Worm (Caenorhabditis elegans) whole organism, L4 larva: ENCODE measurements around the gene snt-7.

ENCODE experiments used
- D1046.2 ChIP-seq: fragments of 200-800 bp; sonication (Bioruptor generic); IDR thresholded peaks from 2 replicates; pipeline ENCODE4 v1.3.6; 2022; ENCODE audit warnings: missing genetic modification characterization, missing compliant biosample characterization
- F10B5.3 ChIP-seq: sonication (generic microtip); optimal IDR thresholded peaks from 2 replicates; lab custom pipeline; 2016; ENCODE audit warnings: mild to moderate bottlenecking, missing genetic modification characterization, missing compliant biosample characterization
- F49E8.2 ChIP-seq: sonication (generic microtip); optimal IDR thresholded peaks from 2 replicates; lab custom pipeline; 2016; ENCODE audit warnings: missing compliant biosample characterization, mild to moderate bottlenecking, missing genetic modification characterization, borderline replicate concordance
- ZK337.2 ChIP-seq: fragments of 200-800 bp; sonication (Bioruptor generic); IDR thresholded peaks from 2 replicates; pipeline ENCODE4 v1.3.6; 2022; ENCODE audit warnings: missing genetic modification reagents, missing genetic modification characterization, missing compliant biosample characterization
- ceh-44 ChIP-seq: fragments of 200-800 bp; sonication (Bioruptor generic); IDR thresholded peaks from 2 replicates; pipeline ENCODE4 v1.3.6; 2022; ENCODE audit warnings: missing genetic modification reagents, missing genetic modification characterization, missing compliant biosample characterization
- ceh-62 ChIP-seq: sonication (generic microtip); optimal IDR thresholded peaks from 2 replicates; lab custom pipeline; 2017; ENCODE audit warnings: missing biosample characterization, missing genetic modification characterization
- ces-1 ChIP-seq: fragments of 150-350 bp; sonication (generic microtip); optimal IDR thresholded peaks from 4 replicates; lab custom pipeline; 2014; ENCODE audit warnings: missing biosample characterization, missing genetic modification reagents, missing genetic modification characterization
- daf-16 ChIP-seq, 3 experiments: sonication (generic microtip); optimal IDR thresholded peaks; 2 replicates each; lab custom pipeline; 2016 to 2017; ENCODE audit warnings: missing genetic modification characterization in 3 of 3, missing genetic modification reagents in 3 of 3, mild to moderate bottlenecking in 2 of 3, missing compliant biosample characterization in 2 of 3, missing biosample characterization in 1 of 3, moderate library complexity in 1 of 3
- dmd-8 ChIP-seq: fragments of 200-800 bp; sonication (Bioruptor generic); IDR thresholded peaks from 2 replicates; pipeline ENCODE4 v1.3.6; 2022; ENCODE audit warnings: missing genetic modification characterization, missing compliant biosample characterization
- dve-1 ChIP-seq: sonication (generic microtip); optimal IDR thresholded peaks from 2 replicates; lab custom pipeline; 2017; ENCODE audit warnings: antibody characterized with exemption, mild to moderate bottlenecking, missing genetic modification characterization, missing compliant biosample characterization; ENCODE audit not compliant: insufficient read depth
- egl-27 ChIP-seq: sonication (generic microtip); optimal IDR thresholded peaks from 3 replicates; lab custom pipeline; 2017; ENCODE audit warnings: missing biosample characterization, missing genetic modification reagents, missing genetic modification characterization
- fos-1 ChIP-seq: fragments of 150-350 bp; optimal IDR thresholded peaks from 2 replicates; lab custom pipeline; 2014; ENCODE audit warnings: missing biosample characterization, missing genetic modification characterization
- hlh-11 ChIP-seq: fragments of 200-800 bp; sonication (Bioruptor generic); optimal IDR thresholded peaks from 2 replicates; lab custom pipeline; 2018; ENCODE audit warnings: mild to moderate bottlenecking, missing genetic modification characterization, missing compliant biosample characterization
- hlh-30 ChIP-seq: sonication (generic microtip); optimal IDR thresholded peaks from 2 replicates; lab custom pipeline; 2017; ENCODE audit warnings: antibody characterized with exemption, mild to moderate bottlenecking, missing genetic modification characterization, missing compliant biosample characterization; ENCODE audit not compliant: insufficient read depth
- jun-1 ChIP-seq: fragments of 150-350 bp; optimal IDR thresholded peaks from 2 replicates; lab custom pipeline; 2014; ENCODE audit warnings: missing biosample characterization, missing genetic modification reagents, missing genetic modification characterization
- lir-3 ChIP-seq: sonication (generic microtip); optimal IDR thresholded peaks from 2 replicates; lab custom pipeline; 2016; ENCODE audit warnings: mild to moderate bottlenecking, missing genetic modification characterization, missing compliant biosample characterization
- lsy-2 ChIP-seq, 2 experiments: fragments of 150-350 bp in 1 of 2; sonication (generic microtip) in 1 of 2; optimal IDR thresholded peaks; 2 replicates each; lab custom pipeline; 2014 to 2017; ENCODE audit warnings: missing biosample characterization in 2 of 2, missing genetic modification characterization in 2 of 2
- mdl-1 ChIP-seq, 2 experiments: fragments of 150-350 bp in 1 of 2; sonication (generic microtip) in 1 of 2; optimal IDR thresholded peaks; 2 replicates each; lab custom pipeline; 2014 to 2017; ENCODE audit warnings: missing biosample characterization in 2 of 2, missing genetic modification characterization in 2 of 2
- mep-1 ChIP-seq: fragments of 150-350 bp; sonication (generic microtip); optimal IDR thresholded peaks from 3 replicates; lab custom pipeline; 2014; ENCODE audit warnings: missing biosample characterization, missing genetic modification characterization
- mxl-2 ChIP-seq: fragments of 200-800 bp; sonication (Bioruptor generic); conservative IDR thresholded peaks from 2 replicates; pipeline ENCODE4 v1.3.6; 2022; ENCODE audit warnings: missing genetic modification reagents, missing genetic modification characterization, missing compliant biosample characterization
- mxl-3 ChIP-seq: fragments of 200-800 bp; sonication (Bioruptor generic); optimal IDR thresholded peaks from 2 replicates; lab custom pipeline; 2018; ENCODE audit warnings: mild to moderate bottlenecking, missing genetic modification characterization, missing compliant biosample characterization
- nhr-11 ChIP-seq: fragments of 150-350 bp; optimal IDR thresholded peaks from 2 replicates; lab custom pipeline; 2014; ENCODE audit warnings: missing biosample characterization, missing genetic modification characterization
- nhr-237 ChIP-seq: sonication (generic microtip); optimal IDR thresholded peaks from 2 replicates; lab custom pipeline; 2017; ENCODE audit warnings: missing biosample characterization, missing genetic modification characterization
- nhr-41 ChIP-seq: fragments of 200-800 bp; sonication (Bioruptor generic); IDR thresholded peaks from 2 replicates; pipeline ENCODE4 v1.3.6; 2022; ENCODE audit warnings: missing genetic modification reagents, missing genetic modification characterization, missing compliant biosample characterization
- saeg-2 ChIP-seq: fragments of 200-800 bp; sonication (Bioruptor generic); IDR thresholded peaks from 2 replicates; pipeline ENCODE4 v1.3.6; 2022; ENCODE audit warnings: missing genetic modification reagents, missing genetic modification characterization, missing compliant biosample characterization
- sdz-12 ChIP-seq: fragments of 200-800 bp; sonication (Bioruptor generic); optimal IDR thresholded peaks from 2 replicates; lab custom pipeline; 2018; ENCODE audit warnings: mild to moderate bottlenecking, missing genetic modification characterization, missing compliant biosample characterization
- set-16 ChIP-seq: fragments of 200-800 bp; sonication (Bioruptor generic); IDR thresholded peaks from 2 replicates; pipeline ENCODE4 v1.3.6; 2022; ENCODE audit warnings: missing genetic modification reagents, missing genetic modification characterization, missing compliant biosample characterization
- skn-1 ChIP-seq: fragments of 150-350 bp; optimal IDR thresholded peaks from 2 replicates; lab custom pipeline; 2014; ENCODE audit warnings: missing biosample characterization, missing genetic modification characterization
- snpc-4 ChIP-seq: fragments of 150-350 bp; optimal IDR thresholded peaks from 2 replicates; lab custom pipeline; 2014; ENCODE audit warnings: missing biosample characterization, missing genetic modification characterization
- spr-3 ChIP-seq: fragments of 200-800 bp; sonication (Bioruptor generic); optimal IDR thresholded peaks from 2 replicates; lab custom pipeline; 2018; ENCODE audit warnings: mild to moderate bottlenecking, missing genetic modification characterization, missing compliant biosample characterization
- unc-39 ChIP-seq: sonication (generic microtip); optimal IDR thresholded peaks from 2 replicates; lab custom pipeline; 2017; ENCODE audit warnings: missing biosample characterization, missing genetic modification characterization
- unc-62 ChIP-seq, 3 experiments: fragments of 150-350 bp in 1 of 3; sonication (generic microtip); optimal IDR thresholded peaks in 2 of 3; peaks in 1 of 3; 1 replicate in 1 of 3; 2 replicates in 2 of 3; lab custom pipeline; 2014 to 2017; ENCODE audit warnings: missing biosample characterization in 3 of 3, missing genetic modification characterization in 3 of 3, missing genetic modification reagents in 3 of 3, missing genotype in 1 of 3
- vab-7 ChIP-seq: fragments of 200-800 bp; sonication (Bioruptor generic); IDR thresholded peaks from 2 replicates; pipeline ENCODE4 v1.3.6; 2022; ENCODE audit warnings: missing genetic modification reagents, missing genetic modification characterization, missing compliant biosample characterization
- zfp-2 ChIP-seq: sonication (generic microtip); optimal IDR thresholded peaks from 2 replicates; lab custom pipeline; 2016; ENCODE audit warnings: mild to moderate bottlenecking, missing genetic modification characterization, missing compliant biosample characterization

Gene snt-7

ce11 chrX:15225180-15225724 is 26.3 kb upstream of the snt-7 start:
- TF ChIP-seq D1046.2 (GFP tag; lab: Robert Waterston, UW) (no peak), mxl-3 (GFP tag; lab: Kevin White, UChicago) (peak; percentile 49), unc-62 (GFP tag; optimal IDR thresholded peaks at IDR 0.05 in 1 of 2; lab: Kevin White, UChicago) (peak in 1 of 2 experiments; percentile 35), unc-62 (tag; optimal IDR thresholded peaks at IDR 0.05; lab: Kevin White, UChicago) (no peak), ceh-44 (no peak), zfp-2 (tag; lab: Kevin White, UChicago) (no peak), hlh-11 (tag; lab: Kevin White, UChicago) (peak; percentile 31), skn-1 (tag; lab: Kevin White, UChicago) (no peak), egl-27 (tag; lab: Kevin White, UChicago) (no peak), jun-1 (tag; lab: Kevin White, UChicago) (no peak), dve-1 (tag; lab: Kevin White, UChicago) (no peak), ceh-62 (tag; lab: Kevin White, UChicago) (no peak), lir-3 (tag; lab: Kevin White, UChicago) (no peak), hlh-30 (tag; lab: Kevin White, UChicago) (peak; percentile 40), nhr-237 (tag; lab: Kevin White, UChicago) (no peak), F10B5.3 (no peak), lsy-2 (tag; optimal IDR thresholded peaks at IDR 0.05; lab: Kevin White, UChicago) (peak in 1 of 2 experiments; percentile 11), nhr-41 (no peak), mep-1 (tag; lab: Kevin White, UChicago) (no peak), ces-1 (peak; percentile 28), fos-1 (no peak), dmd-8 (GFP tag; lab: Robert Waterston, UW) (no peak), saeg-2 (GFP tag; lab: Robert Waterston, UW) (no peak)

ce11 chrX:15224128-15224527 is 25.2 kb upstream of the snt-7 start:
- TF ChIP-seq F49E8.2 (tag; lab: Kevin White, UChicago) (no peak), nhr-11 (tag; lab: Kevin White, UChicago) (no peak), ZK337.2 (GFP tag; lab: Robert Waterston, UW) (no peak), daf-16 (GFP tag; optimal IDR thresholded peaks at IDR 0.05; lab: Kevin White, UChicago) (no peak), daf-16 (tag; optimal IDR thresholded peaks at IDR 0.05; lab: Kevin White, UChicago) (no peak), lsy-2 (tag; optimal IDR thresholded peaks at IDR 0.05; lab: Kevin White, UChicago) (no peak), spr-3 (GFP tag; lab: Kevin White, UChicago) (no peak), sdz-12 (no peak), ces-1 (no peak), jun-1 (tag; lab: Kevin White, UChicago) (no peak), vab-7 (no peak), D1046.2 (GFP tag; lab: Robert Waterston, UW) (no peak), unc-39 (tag; lab: Kevin White, UChicago) (no peak), mxl-2 (no peak)

- TF ChIP-seq mdl-1 (tag; optimal IDR thresholded peaks at IDR 0.05; lab: Kevin White, UChicago), result no peak
- TF ChIP-seq set-16, result peak; percentile 52
- peak; percentile 6 for TF ChIP-seq snpc-4 (tag; lab: Kevin White, UChicago)
Observed at ce11 chrX:15222789-15223188, 23.8 kb upstream of the snt-7 start.
